Worm (Caenorhabditis elegans) whole organism, L3 larva: ENCODE results near the gene nhr-38.

Source experiments
- ama-1 ChIP-seq: fragments of 150-350 bp; optimal IDR thresholded peaks from 2 replicates; lab custom pipeline; 2018
- lin-39 ChIP-seq: fragments of 150-350 bp; optimal IDR thresholded peaks from 2 replicates; lab custom pipeline; 2018; ENCODE audit warnings: missing biosample characterization, missing genetic modification reagents, missing genetic modification characterization
- nhr-11 ChIP-seq: fragments of 150-350 bp; optimal IDR thresholded peaks from 2 replicates; lab custom pipeline; 2014; ENCODE audit warnings: missing biosample characterization, missing genetic modification characterization
- nhr-237 ChIP-seq: fragments of 150-350 bp; optimal IDR thresholded peaks from 2 replicates; lab custom pipeline; 2014; ENCODE audit warnings: missing biosample characterization, missing genetic modification characterization
- nhr-67 ChIP-seq: fragments of 150-350 bp; optimal IDR thresholded peaks from 2 replicates; lab custom pipeline; 2014; ENCODE audit warnings: missing biosample characterization, missing genetic modification characterization
- nhr-77 ChIP-seq: fragments of 150-350 bp; optimal IDR thresholded peaks from 2 replicates; lab custom pipeline; 2014; ENCODE audit warnings: missing biosample characterization, missing genetic modification characterization
- pqm-1 ChIP-seq: fragments of 150-350 bp; optimal IDR thresholded peaks from 2 replicates; lab custom pipeline; 2017; ENCODE audit warnings: missing biosample characterization, missing genetic modification characterization, inconsistent platforms

DNA sequence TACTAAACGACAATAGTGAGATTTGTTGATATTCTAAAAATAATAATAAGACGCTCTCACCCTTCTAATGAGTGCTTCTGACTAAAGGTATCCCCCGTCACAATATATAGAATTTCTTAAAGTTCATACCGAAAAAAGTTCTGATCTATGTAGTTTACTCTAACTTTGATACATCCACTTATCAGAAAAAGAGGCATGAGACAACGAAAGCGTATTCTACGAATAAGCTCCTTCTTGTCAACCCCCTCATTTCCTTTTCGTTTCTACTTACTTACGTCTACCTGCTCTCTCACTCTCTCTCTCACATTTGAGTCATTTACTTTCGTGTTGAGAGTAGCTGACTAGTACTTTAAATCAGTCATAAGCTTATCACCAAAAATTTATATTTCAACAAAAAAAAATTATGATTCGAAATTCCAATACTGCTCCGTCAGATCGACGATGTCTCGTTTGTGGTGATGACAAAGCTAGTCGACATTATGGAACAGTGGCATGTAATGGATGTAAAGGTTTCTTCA, 15.5 kb downstream of the nhr-38 start:
- no peak for TF ChIP-seq nhr-77 (tag; lab: Kevin White, UChicago)
- TF ChIP-seq ama-1 (lab: Kevin White, UChicago): no peak
- TF ChIP-seq nhr-237: no peak
- no peak for TF ChIP-seq lin-39 (tag; lab: Kevin White, UChicago)
- no peak for TF ChIP-seq nhr-67 (tag; lab: Kevin White, UChicago)
- no peak for TF ChIP-seq pqm-1 (tag; lab: Kevin White, UChicago)
- TF ChIP-seq nhr-11 (tag; lab: Kevin White, UChicago): peak; percentile 66
